Worm (Caenorhabditis elegans): ENCODE results near the gene Y17G7B.8.

The Y17G7B.8 gene

ce11 chrII:12027697-12028245, at the start of gene Y17G7B.8:
Y17G7B.8 (minus strand) TSS chrII:12027747.
- TF ChIP-seq tbp1 (GFP tag; optimal IDR thresholded peaks at IDR 0.05) (no peak), ceh-100 (GFP tag; IDR thresholded peaks at IDR 0.05) (no peak), athp-1 (tag; optimal IDR thresholded peaks at IDR 0.05) (no peak), Y79H2A.3 (GFP tag; conservative IDR thresholded peaks at IDR 0.05) (no peak), him-1 (tag; optimal IDR thresholded peaks at IDR 0.05) (no peak), unc-62 (GFP tag; optimal IDR thresholded peaks at IDR 0.05) (peak; percentile 56), ekl-4 (GFP tag; IDR thresholded peaks at IDR 0.05) (no peak), madf-6 (GFP tag; IDR thresholded peaks at IDR 0.05) (peak; percentile 18; the same call in 1 of the 2 replicates), mes-4 (tag; optimal IDR thresholded peaks at IDR 0.05) (no peak), zfh-2 (GFP tag; conservative IDR thresholded peaks at IDR 0.05) (no peak), ztf-28 (GFP tag; IDR thresholded peaks at IDR 0.05) (no peak), pha-4 (tag; optimal IDR thresholded peaks at IDR 0.05) (peak; percentile 66), dox-1 (GFP tag; IDR thresholded peaks at IDR 0.05) (no peak), B0261.1 (tag; optimal IDR thresholded peaks at IDR 0.05) (no peak), nhr-80 (tag; optimal IDR thresholded peaks at IDR 0.05) (peak; percentile 68), sptf-2 (GFP tag; optimal IDR thresholded peaks at IDR 0.05) (no peak), lsl-1 (GFP tag; optimal IDR thresholded peaks at IDR 0.05) (peak; percentile 15), rec-8 (tag; optimal IDR thresholded peaks at IDR 0.05) (no peak), let-607 (tag; optimal IDR thresholded peaks at IDR 0.05) (peak; percentile 73 to 80), D2030.7 (GFP tag; IDR thresholded peaks at IDR 0.05) (no peak)

- no peak for TF ChIP-seq ztf-25 (GFP tag; IDR thresholded peaks at IDR 0.05)
- no peak for TF ChIP-seq B0035.1 (tag; optimal IDR thresholded peaks at IDR 0.05)
- no peak for TF ChIP-seq cebp-2 (GFP tag; IDR thresholded peaks at IDR 0.05)
- TF ChIP-seq him-1 (tag; optimal IDR thresholded peaks at IDR 0.05) = no peak
- no peak for TF ChIP-seq unc-130 (GFP tag; optimal IDR thresholded peaks at IDR 0.05)
- no peak for TF ChIP-seq gei-17 (GFP tag; optimal IDR thresholded peaks at IDR 0.05)
- no peak for TF ChIP-seq egrh-3 (GFP tag; IDR thresholded peaks at IDR 0.05)
- TF ChIP-seq snpc-1.3 (tag; optimal IDR thresholded peaks at IDR 0.05; ENCODE audit: insufficient read depth) = no peak
- TF ChIP-seq fkh-3 (tag; optimal IDR thresholded peaks at IDR 0.05) = no peak
- no peak for TF ChIP-seq dpl-1 (GFP tag; optimal IDR thresholded peaks at IDR 0.05)
Observed at ce11 chrII:12077281-12077680, 49.7 kb upstream of the Y17G7B.8 start.

- no peak for TF ChIP-seq ceh-58 (GFP tag; IDR thresholded peaks at IDR 0.05)
- TF ChIP-seq snpc-4 (GFP tag; optimal IDR thresholded peaks at IDR 0.05) = peak; percentile 26
- peak in 2 of 4 experiments; percentile 87 for TF ChIP-seq snpc-4 (tag; optimal IDR thresholded peaks at IDR 0.05)
- TF ChIP-seq snpc-1.1 (tag; optimal IDR thresholded peaks at IDR 0.05; ENCODE audit: insufficient read depth) = peak; percentile 7
Observed at ce11 chrII:12076355-12076754, 48.8 kb upstream of the Y17G7B.8 start.

- TF ChIP-seq Y53G8AR.9 (GFP tag; conservative IDR thresholded peaks at IDR 0.05) (no peak), mes-4 (tag; optimal IDR thresholded peaks at IDR 0.05) (no peak), rcor-1 (GFP tag; IDR thresholded peaks at IDR 0.05) (no peak), ztf-25 (GFP tag; IDR thresholded peaks at IDR 0.05) (peak; percentile 77; the same call in 1 of the 2 replicates), hrde-1 (tag; optimal IDR thresholded peaks at IDR 0.05; ENCODE audit: borderline replicate concordance) (no peak)
Observed at ce11 chrII:12071243-12071642, 43.7 kb upstream of the Y17G7B.8 start.
